Worm (Caenorhabditis elegans): ENCODE data around the gene ZK381.62.
A peak's percentile ranks its signal among the peaks of the same experiment; 100 is the strongest.

Gene ZK381.62

ce11 chrIV:6991070-6991469 lies 20.0 kb upstream of the ZK381.62 start:
- TF ChIP-seq tbx-11 (GFP tag; IDR thresholded peaks at IDR 0.05) = no peak
- no peak for TF ChIP-seq B0310.2 (tag; optimal IDR thresholded peaks at IDR 0.05)
- TF ChIP-seq scrt-1 (GFP tag; IDR thresholded peaks at IDR 0.05) = no peak
- no peak for TF ChIP-seq ama-1 (optimal IDR thresholded peaks at IDR 0.05)
- no peak for TF ChIP-seq tra-4 (tag; optimal IDR thresholded peaks at IDR 0.05)
- no peak for TF ChIP-seq ets-7 (tag; optimal IDR thresholded peaks at IDR 0.05)
- TF ChIP-seq pes-1 (GFP tag; IDR thresholded peaks at IDR 0.05) = no peak
- no peak for TF ChIP-seq ceh-36 (tag; optimal IDR thresholded peaks at IDR 0.05)
- no peak for TF ChIP-seq hnd-1 (tag; optimal IDR thresholded peaks at IDR 0.05)
- no peak for TF ChIP-seq hmbx-1 (tag; optimal IDR thresholded peaks at IDR 0.05)
- TF ChIP-seq aly-1 (tag; optimal IDR thresholded peaks at IDR 0.05) = no peak
- TF ChIP-seq tbx-37 (GFP tag; conservative IDR thresholded peaks at IDR 0.05) = no peak
- TF ChIP-seq ceh-13 (GFP tag; optimal IDR thresholded peaks at IDR 0.05) = no peak
- no peak for TF ChIP-seq sea-1 (GFP tag; conservative IDR thresholded peaks at IDR 0.05)
- TF ChIP-seq hmg-4 (GFP tag; optimal IDR thresholded peaks at IDR 0.05) = no peak
- TF ChIP-seq F13C5.2 (tag; optimal IDR thresholded peaks at IDR 0.05) = no peak
- no peak for TF ChIP-seq flt-1 (GFP tag; IDR thresholded peaks at IDR 0.05)

ce11 chrIV:6986835-6987234 lies 15.7 kb upstream of the ZK381.62 start, which contains the start of gene prkl-1:
Gene prkl-1, minus strand, starts transcription at chrIV:6986935.
- TF ChIP-seq ceh-36 (tag; optimal IDR thresholded peaks at IDR 0.05) (no peak), hnd-1 (tag; optimal IDR thresholded peaks at IDR 0.05) (no peak), hmbx-1 (tag; optimal IDR thresholded peaks at IDR 0.05) (no peak), scrt-1 (GFP tag; IDR thresholded peaks at IDR 0.05) (no peak), pes-1 (GFP tag; IDR thresholded peaks at IDR 0.05) (no peak), tra-4 (tag; optimal IDR thresholded peaks at IDR 0.05) (no peak), ets-7 (tag; optimal IDR thresholded peaks at IDR 0.05) (no peak), B0310.2 (tag; optimal IDR thresholded peaks at IDR 0.05) (no peak), ceh-13 (GFP tag; optimal IDR thresholded peaks at IDR 0.05) (no peak), ama-1 (optimal IDR thresholded peaks at IDR 0.05) (no peak)

- TF ChIP-seq hnd-1 (tag; optimal IDR thresholded peaks at IDR 0.05) (no peak), ceh-36 (tag; optimal IDR thresholded peaks at IDR 0.05) (peak; percentile 3), aly-1 (tag; optimal IDR thresholded peaks at IDR 0.05) (no peak), tbx-11 (GFP tag; IDR thresholded peaks at IDR 0.05) (no peak)
These were observed 13.6 kb upstream of the ZK381.62 start for ce11 chrIV:6984449-6985380.

ce11 chrIV:6978625-6979024 lies 7.5 kb upstream of the ZK381.62 start:
- TF ChIP-seq aly-1 (tag; optimal IDR thresholded peaks at IDR 0.05) = no peak
- no peak for TF ChIP-seq ama-1 (optimal IDR thresholded peaks at IDR 0.05)
- no peak for TF ChIP-seq scrt-1 (GFP tag; IDR thresholded peaks at IDR 0.05)
- TF ChIP-seq tbx-37 (GFP tag; conservative IDR thresholded peaks at IDR 0.05) = no peak
- TF ChIP-seq ceh-13 (GFP tag; optimal IDR thresholded peaks at IDR 0.05) = no peak
- no peak for TF ChIP-seq B0310.2 (tag; optimal IDR thresholded peaks at IDR 0.05)
- no peak for TF ChIP-seq hnd-1 (tag; optimal IDR thresholded peaks at IDR 0.05)
- no peak for TF ChIP-seq tbx-11 (GFP tag; IDR thresholded peaks at IDR 0.05)
- TF ChIP-seq sea-1 (GFP tag; conservative IDR thresholded peaks at IDR 0.05) = no peak
- TF ChIP-seq F13C5.2 (tag; optimal IDR thresholded peaks at IDR 0.05) = no peak
- no peak for TF ChIP-seq flt-1 (GFP tag; IDR thresholded peaks at IDR 0.05)
- TF ChIP-seq hmg-4 (GFP tag; optimal IDR thresholded peaks at IDR 0.05) = no peak
- no peak for TF ChIP-seq pes-1 (GFP tag; IDR thresholded peaks at IDR 0.05)
- no peak for TF ChIP-seq hmbx-1 (tag; optimal IDR thresholded peaks at IDR 0.05)
- TF ChIP-seq tra-4 (tag; optimal IDR thresholded peaks at IDR 0.05) = no peak
- TF ChIP-seq ets-7 (tag; optimal IDR thresholded peaks at IDR 0.05) = no peak
- no peak for TF ChIP-seq ceh-36 (tag; optimal IDR thresholded peaks at IDR 0.05)

- TF ChIP-seq hmbx-1 (tag; optimal IDR thresholded peaks at IDR 0.05) = no peak
- no peak for TF ChIP-seq scrt-1 (GFP tag; IDR thresholded peaks at IDR 0.05)
- TF ChIP-seq tbx-37 (GFP tag; conservative IDR thresholded peaks at IDR 0.05) = no peak
- TF ChIP-seq ceh-36 (tag; optimal IDR thresholded peaks at IDR 0.05) = no peak
- TF ChIP-seq ceh-13 (GFP tag; optimal IDR thresholded peaks at IDR 0.05) = no peak
- no peak for TF ChIP-seq hnd-1 (tag; optimal IDR thresholded peaks at IDR 0.05)
- TF ChIP-seq flt-1 (GFP tag; IDR thresholded peaks at IDR 0.05) = no peak
- no peak for TF ChIP-seq F13C5.2 (tag; optimal IDR thresholded peaks at IDR 0.05)
- no peak for TF ChIP-seq ama-1 (optimal IDR thresholded peaks at IDR 0.05)
- TF ChIP-seq aly-1 (tag; optimal IDR thresholded peaks at IDR 0.05) = no peak
- no peak for TF ChIP-seq ets-7 (tag; optimal IDR thresholded peaks at IDR 0.05)
- TF ChIP-seq B0310.2 (tag; optimal IDR thresholded peaks at IDR 0.05) = no peak
- no peak for TF ChIP-seq sea-1 (GFP tag; conservative IDR thresholded peaks at IDR 0.05)
- TF ChIP-seq tbx-11 (GFP tag; IDR thresholded peaks at IDR 0.05) = no peak
- TF ChIP-seq tra-4 (tag; optimal IDR thresholded peaks at IDR 0.05) = no peak
- no peak for TF ChIP-seq pes-1 (GFP tag; IDR thresholded peaks at IDR 0.05)
- no peak for TF ChIP-seq hmg-4 (GFP tag; optimal IDR thresholded peaks at IDR 0.05)
These were observed 6.0 kb upstream of the ZK381.62 start, which contains the start of the genes pgl-1 and him-3 for ce11 chrIV:6977089-6977558. Gene pgl-1, minus strand, starts transcription at chrIV:6977318. Gene him-3, plus strand, starts transcription at chrIV:6977508.

ce11 chrIV:6974162-6974938 lies 3.2 kb upstream of the ZK381.62 start:
- TF ChIP-seq aly-1 (tag; optimal IDR thresholded peaks at IDR 0.05) = no peak
- TF ChIP-seq hmg-4 (GFP tag; optimal IDR thresholded peaks at IDR 0.05) = no peak
- TF ChIP-seq ceh-13 (GFP tag; optimal IDR thresholded peaks at IDR 0.05) = no peak
- TF ChIP-seq ets-7 (tag; optimal IDR thresholded peaks at IDR 0.05) = no peak
- TF ChIP-seq hnd-1 (tag; optimal IDR thresholded peaks at IDR 0.05) = no peak
- TF ChIP-seq F13C5.2 (tag; optimal IDR thresholded peaks at IDR 0.05) = no peak
- TF ChIP-seq flt-1 (GFP tag; IDR thresholded peaks at IDR 0.05) = no peak
- no peak for TF ChIP-seq ama-1 (optimal IDR thresholded peaks at IDR 0.05)
- TF ChIP-seq ceh-36 (tag; optimal IDR thresholded peaks at IDR 0.05) = no peak
- no peak for TF ChIP-seq tbx-37 (GFP tag; conservative IDR thresholded peaks at IDR 0.05)
- no peak for TF ChIP-seq B0310.2 (tag; optimal IDR thresholded peaks at IDR 0.05)
- TF ChIP-seq sea-1 (GFP tag; conservative IDR thresholded peaks at IDR 0.05) = no peak
- TF ChIP-seq pes-1 (GFP tag; IDR thresholded peaks at IDR 0.05) = no peak
- no peak for TF ChIP-seq hmbx-1 (tag; optimal IDR thresholded peaks at IDR 0.05)
- TF ChIP-seq tra-4 (tag; optimal IDR thresholded peaks at IDR 0.05) = no peak
- no peak for TF ChIP-seq tbx-11 (GFP tag; IDR thresholded peaks at IDR 0.05)

Data from whole organism, early embryonic.